Fruit fly (Drosophila melanogaster) whole organism, wandering third instar larva: ENCODE measurements around the gene Nct.

ENCODE experiments used
- Dfd ChIP-seq: fragments of >200 bp; optimal IDR thresholded peaks from 2 replicates; lab custom pipeline; 2017; ENCODE audit warnings: missing biosample characterization, missing genetic modification characterization
- Dif ChIP-seq: fragments of 200-275, 200-300 bp; sonication (Bioruptor generic); optimal IDR thresholded peaks from 2 replicates; lab custom pipeline; 2018; ENCODE audit warnings: missing biosample characterization, missing genetic modification characterization; ENCODE audit not compliant: partially characterized antibody
- Hnf4 ChIP-seq: fragments of 200-800 bp; sonication (Bioruptor generic); optimal IDR thresholded peaks from 2 replicates; lab custom pipeline; 2016; ENCODE audit warnings: missing biosample characterization, mild to moderate bottlenecking, missing genetic modification characterization
- dl ChIP-seq, 2 experiments: fragments of 175-275, 200-275 bp in 1 of 2; fragments of 200-275 bp in 1 of 2; sonication (Bioruptor generic); optimal IDR thresholded peaks; lab custom pipeline; 2018; ENCODE audit warnings: mild to moderate bottlenecking in 2 of 2, missing biosample characterization in 2 of 2, missing genetic modification characterization in 2 of 2, moderate library complexity in 2 of 2; ENCODE audit not compliant: partially characterized antibody in 2 of 2, insufficient read depth in 1 of 2
- fru ChIP-seq: fragments of 200-800 bp; sonication (Bioruptor generic); optimal IDR thresholded peaks from 3 replicates; lab custom pipeline; 2016; ENCODE audit warnings: missing biosample characterization, mild to moderate bottlenecking, missing genetic modification characterization
- pan ChIP-seq: fragments of >200 bp; optimal IDR thresholded peaks from 2 replicates; lab custom pipeline; 2017

- TF ChIP-seq fru (no peak), dl (GFP tag; optimal IDR thresholded peaks at IDR 0.05; lab: Kevin White, UChicago; ENCODE audit: insufficient read depth in 1 of 2, partially characterized antibody in 2 of 2) (no peak), Dfd (no peak), Dif (no peak), Hnf4 (no peak), pan (lab: Kevin White, UChicago) (no peak)
Observed at dm6 chr3R:24866976-24867375, 15.6 kb downstream of the Nct start.
